In genomic region chrIII:5308278-5308677, ce11 we compare ENCODE assay signal across 1 worm cellular context.
TF ChIP-seq lines count a peak whose summit lies in the region.

Gene mog-3 (plus strand): TSS chrIII:5308596.

TF ChIP-seq in whole organism, L4 larva, 104 proteins besides CTCF, POLR2A, EP300 and RAD21 (continued from another document):
- TF ChIP-seq mxl-3 (GFP tag; optimal IDR thresholded peaks at IDR 0.05; lab: Kevin White, UChicago) (peak; percentile 34), lin-15B (tag; optimal IDR thresholded peaks at IDR 0.05; lab: Kevin White, UChicago) (no peak), hmg-1.1 (GFP tag; IDR thresholded peaks at IDR 0.05; lab: Robert Waterston, UW) (0 out of 2 replicates have a peak, but pooled peaks have one; percentile 32), nhr-28 (tag; optimal IDR thresholded peaks at IDR 0.05; lab: Kevin White, UChicago) (no peak), nhr-111 (GFP tag; optimal IDR thresholded peaks at IDR 0.05; lab: Kevin White, UChicago) (no peak), ceh-20 (GFP tag; IDR thresholded peaks at IDR 0.05; lab: Robert Waterston, UW) (no peak), lim-7 (GFP tag; IDR thresholded peaks at IDR 0.05; lab: Robert Waterston, UW) (no peak), T26A8.4 (GFP tag; IDR thresholded peaks at IDR 0.05; lab: Robert Waterston, UW) (peak; percentile 23; the same call in 1 of the 2 replicates), lir-3 (tag; optimal IDR thresholded peaks at IDR 0.05; lab: Kevin White, UChicago) (no peak), nhr-102 (tag; optimal IDR thresholded peaks at IDR 0.05; lab: Kevin White, UChicago) (no peak), nhr-48 (tag; optimal IDR thresholded peaks at IDR 0.05; lab: Kevin White, UChicago) (no peak), duxl-1 (tag; optimal IDR thresholded peaks at IDR 0.05; lab: Kevin White, UChicago; ENCODE audit: poor library complexity) (no peak), nhr-25 (tag; optimal IDR thresholded peaks at IDR 0.05; lab: Kevin White, UChicago; ENCODE audit: borderline replicate concordance, insufficient read depth) (no peak), arid-1 (GFP tag; conservative IDR thresholded peaks at IDR 0.05; lab: Robert Waterston, UW) (no peak), ZK337.2 (GFP tag; IDR thresholded peaks at IDR 0.05; lab: Robert Waterston, UW) (peak; percentile 62; the same call in 1 of the 2 replicates), dmd-9 (GFP tag; IDR thresholded peaks at IDR 0.05; lab: Robert Waterston, UW) (0 out of 2 replicates have a peak, but pooled peaks have one; percentile 53), egl-43 (GFP tag; IDR thresholded peaks at IDR 0.05; lab: Robert Waterston, UW) (no peak), Y5F2A.4 (GFP tag; optimal IDR thresholded peaks at IDR 0.05; lab: Kevin White, UChicago) (no peak), pqm-1 (tag; optimal IDR thresholded peaks at IDR 0.05; lab: Kevin White, UChicago) (no peak), egl-27 (tag; optimal IDR thresholded peaks at IDR 0.05; lab: Kevin White, UChicago) (no peak), mdt-29 (GFP tag; IDR thresholded peaks at IDR 0.05; lab: Robert Waterston, UW) (0 out of 2 replicates have a peak, but pooled peaks have one; percentile 12), spr-1 (tag; optimal IDR thresholded peaks at IDR 0.05; lab: Kevin White, UChicago) (no peak), F26F4.8 (GFP tag; conservative IDR thresholded peaks at IDR 0.05; lab: Robert Waterston, UW) (no peak), Y48G9A.11 (GFP tag; IDR thresholded peaks at IDR 0.05; lab: Robert Waterston, UW) (no peak), unc-130 (GFP tag; optimal IDR thresholded peaks at IDR 0.05; lab: Kevin White, UChicago) (peak; percentile 89), nhr-237 (tag; optimal IDR thresholded peaks at IDR 0.05; lab: Kevin White, UChicago) (no peak), aly-2 (tag; optimal IDR thresholded peaks at IDR 0.05; lab: Kevin White, UChicago) (no peak), ces-1 (GFP tag; optimal IDR thresholded peaks at IDR 0.05; lab: Kevin White, UChicago) (no peak), daf-16 (GFP tag; optimal IDR thresholded peaks at IDR 0.05; lab: Kevin White, UChicago) (no peak), daf-16 (tag; optimal IDR thresholded peaks at IDR 0.05; lab: Kevin White, UChicago) (peak; percentile 30), spr-3 (GFP tag; optimal IDR thresholded peaks at IDR 0.05; lab: Kevin White, UChicago) (no peak), snpc-4 (tag; optimal IDR thresholded peaks at IDR 0.05; lab: Kevin White, UChicago) (no peak), madf-5 (GFP tag; IDR thresholded peaks at IDR 0.05; lab: Robert Waterston, UW) (no peak), lsy-2 (tag; optimal IDR thresholded peaks at IDR 0.05; lab: Kevin White, UChicago) (peak in 1 of 2 experiments; percentile 74), nhr-10 (tag; optimal IDR thresholded peaks at IDR 0.05; lab: Kevin White, UChicago) (no peak)
